Fruit fly (Drosophila melanogaster) whole organism, wandering third instar larva: Measurements from ENCODE around the gene CG6873.

Experiments
- Abd-B ChIP-seq: fragments of >200 bp; optimal IDR thresholded peaks from 2 replicates; lab custom pipeline; 2017; ENCODE audit warnings: missing biosample characterization, missing genetic modification characterization
- CG32264 ChIP-seq: fragments of 200-800 bp; sonication (Bioruptor generic); optimal IDR thresholded peaks from 2 replicates; lab custom pipeline; 2016; ENCODE audit warnings: missing biosample characterization, missing genetic modification characterization
- CG9705 ChIP-seq: fragments of 200-800 bp; sonication (Bioruptor generic); optimal IDR thresholded peaks from 2 replicates; lab custom pipeline; 2018; ENCODE audit warnings: missing biosample characterization, mild to moderate bottlenecking, missing genetic modification characterization
- CrebA ChIP-seq: fragments of 200-800 bp; sonication (Bioruptor generic); optimal IDR thresholded peaks from 2 replicates; lab custom pipeline; 2016; ENCODE audit warnings: missing biosample characterization, mild to moderate bottlenecking, missing genetic modification characterization, borderline replicate concordance
- Dfd ChIP-seq: fragments of >200 bp; optimal IDR thresholded peaks from 2 replicates; lab custom pipeline; 2017; ENCODE audit warnings: missing biosample characterization, missing genetic modification characterization
- Dif ChIP-seq: fragments of 200-275, 200-300 bp; sonication (Bioruptor generic); optimal IDR thresholded peaks from 2 replicates; lab custom pipeline; 2018; ENCODE audit warnings: missing biosample characterization, missing genetic modification characterization; ENCODE audit not compliant: partially characterized antibody
- GATAd ChIP-seq: sonication (Bioruptor generic); optimal IDR thresholded peaks from 2 replicates; lab custom pipeline; 2016; ENCODE audit warnings: missing biosample characterization, missing genetic modification characterization
- HLH106 ChIP-seq: fragments of 200-800 bp; optimal IDR thresholded peaks from 3 replicates; lab custom pipeline; 2019; ENCODE audit warnings: missing biosample characterization, mild to moderate bottlenecking, missing genetic modification characterization, moderate library complexity
- Hnf4 ChIP-seq: fragments of 200-800 bp; sonication (Bioruptor generic); optimal IDR thresholded peaks from 2 replicates; lab custom pipeline; 2016; ENCODE audit warnings: missing biosample characterization, mild to moderate bottlenecking, missing genetic modification characterization
- Hr78 ChIP-seq: fragments of >200 bp; optimal IDR thresholded peaks from 2 replicates; lab custom pipeline; 2017; ENCODE audit warnings: missing biosample characterization, missing genetic modification characterization
- Hr83 ChIP-seq: fragments of 200-300 bp; sonication (Bioruptor generic); optimal IDR thresholded peaks from 2 replicates; lab custom pipeline; 2016; ENCODE audit warnings: missing biosample characterization, mild to moderate bottlenecking, missing genetic modification characterization, moderate library complexity; ENCODE audit not compliant: poor library complexity, severe bottlenecking
- Jra ChIP-seq: sonication (Bioruptor generic); optimal IDR thresholded peaks from 2 replicates; lab custom pipeline; 2016; ENCODE audit warnings: missing biosample characterization, missing genetic modification characterization
- Mio ChIP-seq: sonication (Bioruptor generic); optimal IDR thresholded peaks from 2 replicates; lab custom pipeline; 2016; ENCODE audit warnings: missing biosample characterization, missing genetic modification characterization
- Myc ChIP-seq: fragments of >200 bp; optimal IDR thresholded peaks from 2 replicates; lab custom pipeline; 2017
- N ChIP-seq: fragments of >200 bp; optimal IDR thresholded peaks from 2 replicates; lab custom pipeline; 2018; ENCODE audit warnings: missing biosample characterization, missing external identifiers, missing genetic modification characterization
- OdsH ChIP-seq: fragments of 200-800 bp; sonication (Bioruptor generic); optimal IDR thresholded peaks from 2 replicates; lab custom pipeline; 2016; ENCODE audit warnings: missing biosample characterization, mild to moderate bottlenecking, missing genetic modification characterization
- Rel ChIP-seq, 2 experiments: fragments of 200-800 bp; sonication (Bioruptor generic) in 1 of 2; optimal IDR thresholded peaks; 2 replicates in 1 of 2; 3 replicates in 1 of 2; lab custom pipeline; 2016 to 2019; ENCODE audit warnings: mild to moderate bottlenecking in 2 of 2, missing biosample characterization in 2 of 2, missing genetic modification characterization in 2 of 2, moderate library complexity in 1 of 2
- Vsx2 ChIP-seq: fragments of 200-300, 225-300 bp; sonication (Bioruptor generic); optimal IDR thresholded peaks from 2 replicates; lab custom pipeline; 2018; ENCODE audit warnings: missing biosample characterization, missing genetic modification characterization; ENCODE audit not compliant: partially characterized antibody
- br ChIP-seq: fragments of 200-800 bp; sonication (Bioruptor generic); optimal IDR thresholded peaks from 2 replicates; lab custom pipeline; 2016; ENCODE audit warnings: missing biosample characterization, missing genetic modification characterization
- brk ChIP-seq: fragments of 200-800 bp; sonication (Bioruptor generic); optimal IDR thresholded peaks from 2 replicates; lab custom pipeline; 2016; ENCODE audit warnings: missing biosample characterization, mild to moderate bottlenecking, missing genetic modification characterization
- dl ChIP-seq, 2 experiments: fragments of 175-275, 200-275 bp in 1 of 2; fragments of 200-275 bp in 1 of 2; sonication (Bioruptor generic); optimal IDR thresholded peaks; lab custom pipeline; 2018; ENCODE audit warnings: mild to moderate bottlenecking in 2 of 2, missing biosample characterization in 2 of 2, missing genetic modification characterization in 2 of 2, moderate library complexity in 2 of 2; ENCODE audit not compliant: partially characterized antibody in 2 of 2, insufficient read depth in 1 of 2
- dmrt93B ChIP-seq: fragments of 200-800 bp; sonication (Bioruptor generic); optimal IDR thresholded peaks from 2 replicates; lab custom pipeline; 2018; ENCODE audit warnings: missing biosample characterization, mild to moderate bottlenecking, missing genetic modification characterization
- dsf ChIP-seq: sonication (Bioruptor generic); optimal IDR thresholded peaks from 2 replicates; lab custom pipeline; 2016; ENCODE audit warnings: missing biosample characterization, missing genetic modification characterization, borderline replicate concordance
- ey ChIP-seq: fragments of 200-800 bp; sonication (Bioruptor generic); optimal IDR thresholded peaks from 2 replicates; lab custom pipeline; 2016; ENCODE audit warnings: missing biosample characterization, missing genetic modification characterization
- foxo ChIP-seq, 2 experiments: fragments of 200-800 bp; sonication (Bioruptor generic); optimal IDR thresholded peaks; 2 replicates in 1 of 2; 3 replicates in 1 of 2; lab custom pipeline; 2016 to 2017; ENCODE audit warnings: missing biosample characterization in 2 of 2, missing genetic modification characterization in 2 of 2
- fru ChIP-seq: fragments of 200-800 bp; sonication (Bioruptor generic); optimal IDR thresholded peaks from 3 replicates; lab custom pipeline; 2016; ENCODE audit warnings: missing biosample characterization, mild to moderate bottlenecking, missing genetic modification characterization
- h ChIP-seq: fragments of 200-800 bp; sonication (Bioruptor generic); optimal IDR thresholded peaks from 3 replicates; lab custom pipeline; 2016; ENCODE audit warnings: missing biosample characterization, mild to moderate bottlenecking, missing genetic modification characterization
- jim ChIP-seq: fragments of 175-275, 200-325 bp; sonication (Bioruptor generic); optimal IDR thresholded peaks from 2 replicates; lab custom pipeline; 2016; ENCODE audit warnings: missing biosample characterization, mild to moderate bottlenecking, missing genetic modification characterization
- lola ChIP-seq: fragments of >200 bp; optimal IDR thresholded peaks from 2 replicates; lab custom pipeline; 2017; ENCODE audit warnings: missing biosample characterization, missing genetic modification characterization
- pan ChIP-seq: fragments of >200 bp; optimal IDR thresholded peaks from 2 replicates; lab custom pipeline; 2017
- psq ChIP-seq: fragments of 200-800 bp; sonication (Bioruptor generic); optimal IDR thresholded peaks from 3 replicates; lab custom pipeline; 2017; ENCODE audit warnings: missing biosample characterization, mild to moderate bottlenecking, missing genetic modification characterization, moderate library complexity
- rgr ChIP-seq: fragments of 200-800 bp; sonication (Bioruptor generic); optimal IDR thresholded peaks from 3 replicates; lab custom pipeline; 2016; ENCODE audit warnings: missing biosample characterization, mild to moderate bottlenecking, missing genetic modification characterization
- sage ChIP-seq: fragments of 200-800 bp; sonication (Bioruptor generic); optimal IDR thresholded peaks from 2 replicates; lab custom pipeline; 2016; ENCODE audit warnings: missing biosample characterization, mild to moderate bottlenecking, missing genetic modification characterization
- sv ChIP-seq: fragments of 200-800 bp; sonication (Bioruptor generic); optimal IDR thresholded peaks from 3 replicates; lab custom pipeline; 2016; ENCODE audit warnings: missing biosample characterization, missing genetic modification characterization
- tai ChIP-seq: sonication (Bioruptor generic); optimal IDR thresholded peaks from 2 replicates; lab custom pipeline; 2016; ENCODE audit warnings: missing biosample characterization, missing genetic modification characterization
- usp ChIP-seq: fragments of >200 bp; optimal IDR thresholded peaks from 2 replicates; lab custom pipeline; 2017; ENCODE audit warnings: missing biosample characterization, missing genetic modification characterization
- woc ChIP-seq: sonication (Bioruptor generic); optimal IDR thresholded peaks from 2 replicates; lab custom pipeline; 2016; ENCODE audit warnings: missing biosample characterization, mild to moderate bottlenecking, missing genetic modification characterization

The CG6873 gene

dm6 chrX:18739795-18740194 is at the start of gene CG6873:
Gene CG6873, minus strand, starts transcription at chrX:18739895.
- no peak for TF ChIP-seq brk (GFP tag; lab: Kevin White, UChicago)
- TF ChIP-seq woc (GFP tag; lab: Kevin White, UChicago) = no peak
- TF ChIP-seq Dif (GFP tag; lab: Kevin White, UChicago) = no peak
- no peak for TF ChIP-seq CrebA (GFP tag; lab: Kevin White, UChicago)
- TF ChIP-seq rgr (GFP tag; lab: Kevin White, UChicago) = no peak
- TF ChIP-seq dsf (GFP tag; lab: Kevin White, UChicago) = no peak
- no peak for TF ChIP-seq Vsx2
- no peak for TF ChIP-seq CG9705 (GFP tag; lab: Kevin White, UChicago)
- no peak for TF ChIP-seq jim (GFP tag; lab: Kevin White, UChicago)
- TF ChIP-seq GATAd (GFP tag; lab: Kevin White, UChicago) = no peak
- TF ChIP-seq dl (GFP tag; optimal IDR thresholded peaks at IDR 0.05; lab: Kevin White, UChicago; ENCODE audit: insufficient read depth in 1 of 2, partially characterized antibody in 2 of 2) = no peak
- no peak for TF ChIP-seq Abd-B (GFP tag; lab: Kevin White, UChicago)
- no peak for TF ChIP-seq Hnf4 (GFP tag; lab: Kevin White, UChicago)
- no peak for TF ChIP-seq fru (GFP tag; lab: Kevin White, UChicago)
- no peak for TF ChIP-seq N (GFP tag; lab: Kevin White, UChicago)
- no peak for TF ChIP-seq Hr78 (GFP tag; lab: Kevin White, UChicago)
- no peak for TF ChIP-seq HLH106 (tag; lab: Kevin White, UChicago)
- no peak for TF ChIP-seq dmrt93B (GFP tag; lab: Kevin White, UChicago)
- no peak for TF ChIP-seq CG32264
- TF ChIP-seq, all 38 proteins: peak for 0

- TF ChIP-seq N (GFP tag; lab: Kevin White, UChicago) (peak; percentile 95), Rel (GFP tag; optimal IDR thresholded peaks at IDR 0.05; lab: Kevin White, UChicago) (no peak), Rel (tag; optimal IDR thresholded peaks at IDR 0.05; lab: Kevin White, UChicago) (peak; percentile 14), Abd-B (GFP tag; lab: Kevin White, UChicago) (peak; percentile 39), woc (GFP tag; lab: Kevin White, UChicago) (peak; percentile 10), HLH106 (tag; lab: Kevin White, UChicago) (peak; percentile 7), jim (GFP tag; lab: Kevin White, UChicago) (no peak), h (peak; percentile 10), Hr78 (GFP tag; lab: Kevin White, UChicago) (peak; percentile 67), fru (GFP tag; lab: Kevin White, UChicago) (no peak), ey (no peak), tai (GFP tag; lab: Kevin White, UChicago) (no peak)
- TF ChIP-seq, all 38 proteins: peak for 7
Observed at dm6 chrX:18788143-18788745, 48.5 kb upstream of the CG6873 start, which contains the start of the genes CG6961 and S6KL. Gene CG6961, minus strand, starts transcription at chrX:18788210. Gene S6KL, plus strand, starts transcription at chrX:18788464.

DNA sequence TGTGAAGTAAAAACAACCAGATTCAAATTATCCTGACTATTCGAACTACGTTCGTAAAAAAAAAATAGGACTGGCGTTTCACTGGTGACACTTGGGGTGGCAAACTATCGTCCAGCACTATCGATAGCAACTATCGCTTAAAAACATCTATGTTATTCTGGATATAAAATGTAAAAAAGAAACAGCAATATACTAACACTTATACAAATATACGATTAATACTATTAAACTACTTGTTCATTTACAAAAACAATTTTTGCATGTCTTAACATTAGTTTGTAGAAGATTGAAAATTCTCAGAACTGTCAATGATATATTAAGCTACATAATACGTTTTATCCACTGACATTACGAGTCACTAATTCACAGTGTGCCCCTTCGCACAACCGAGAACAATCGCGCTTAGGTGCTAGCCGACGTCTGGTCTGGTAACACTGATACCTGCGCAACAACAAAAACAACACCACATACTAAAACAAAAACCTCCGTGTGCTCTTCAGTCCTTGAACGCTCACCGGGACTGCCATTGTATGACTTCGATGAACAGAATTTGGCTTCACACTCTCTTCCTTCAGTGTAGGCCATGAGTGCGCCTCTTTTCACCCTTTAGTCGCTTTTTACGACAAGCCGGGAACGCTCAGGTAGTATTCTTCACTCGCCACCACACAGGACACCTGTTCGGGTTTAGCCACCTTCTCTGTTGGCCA is 43.9 kb upstream of the CG6873 start, which contains the start of gene CG18259:
Gene CG18259 (minus strand): TSS at position 78 of the 707 bp plus-strand sequence.
- TF ChIP-seq CrebA (GFP tag; lab: Kevin White, UChicago) (no peak), lola (no peak), fru (GFP tag; lab: Kevin White, UChicago) (no peak), GATAd (GFP tag; lab: Kevin White, UChicago) (no peak), dsf (GFP tag; lab: Kevin White, UChicago) (no peak), Dfd (GFP tag; lab: Kevin White, UChicago) (no peak), dl (GFP tag; optimal IDR thresholded peaks at IDR 0.05; lab: Kevin White, UChicago; ENCODE audit: insufficient read depth in 1 of 2, partially characterized antibody in 2 of 2) (no peak), Hnf4 (GFP tag; lab: Kevin White, UChicago) (peak; percentile 21), Hr83 (no peak), foxo (GFP tag; optimal IDR thresholded peaks at IDR 0.05; lab: Kevin White, UChicago) (peak in 1 of 2 experiments; percentile 5), Jra (GFP tag; lab: Kevin White, UChicago) (no peak), br (GFP tag; lab: Kevin White, UChicago) (no peak), tai (GFP tag; lab: Kevin White, UChicago) (no peak), woc (GFP tag; lab: Kevin White, UChicago) (peak; percentile 63), OdsH (GFP tag; lab: Kevin White, UChicago) (no peak), Rel (GFP tag; optimal IDR thresholded peaks at IDR 0.05; lab: Kevin White, UChicago) (no peak), Rel (tag; optimal IDR thresholded peaks at IDR 0.05; lab: Kevin White, UChicago) (no peak), ey (no peak), Vsx2 (no peak), dmrt93B (GFP tag; lab: Kevin White, UChicago) (no peak), rgr (GFP tag; lab: Kevin White, UChicago) (no peak), Hr78 (GFP tag; lab: Kevin White, UChicago) (no peak), Myc (lab: Kevin White, UChicago) (peak; percentile 1), psq (GFP tag; lab: Kevin White, UChicago) (no peak), usp (GFP tag; lab: Kevin White, UChicago) (no peak), h (peak; percentile 19), HLH106 (tag; lab: Kevin White, UChicago) (peak; percentile 26), Abd-B (GFP tag; lab: Kevin White, UChicago) (no peak), brk (GFP tag; lab: Kevin White, UChicago) (no peak), CG32264 (no peak), sage (GFP tag; lab: Kevin White, UChicago) (no peak), pan (no peak), CG9705 (GFP tag; lab: Kevin White, UChicago) (peak; percentile 18), jim (GFP tag; lab: Kevin White, UChicago) (no peak), Mio (GFP tag; lab: Kevin White, UChicago) (no peak), sv (no peak), Dif (GFP tag; lab: Kevin White, UChicago) (no peak)
